Fruit fly (Drosophila melanogaster): Measurements from ENCODE around the gene Cks85A.

dm6 chr3R:8721071-8721470 is 2.8 kb upstream of the Cks85A start, which contains the start of gene CG8136:
- TF ChIP-seq CG14655 (GFP tag; optimal IDR thresholded peaks at IDR 0.05): no peak
- TF ChIP-seq EcR (GFP tag; optimal IDR thresholded peaks at IDR 0.05): no peak
- no peak for TF ChIP-seq Pif1A (GFP tag; optimal IDR thresholded peaks at IDR 0.05)
- TF ChIP-seq CG10348 (GFP tag; IDR thresholded peaks at IDR 0.05): no peak
- TF ChIP-seq gl (tag; optimal IDR thresholded peaks at IDR 0.05): no peak
- no peak for TF ChIP-seq CG8159 (tag; optimal IDR thresholded peaks at IDR 0.05)
- no peak for TF ChIP-seq CG12605 (GFP tag; IDR thresholded peaks at IDR 0.05)
- TF ChIP-seq CG8301 (tag; optimal IDR thresholded peaks at IDR 0.05): no peak
- TF ChIP-seq CG34367 (tag; optimal IDR thresholded peaks at IDR 0.05): no peak
- TF ChIP-seq rn (GFP tag; IDR thresholded peaks at IDR 0.05): no peak
- TF ChIP-seq CG32121 (GFP tag; IDR thresholded peaks at IDR 0.05): no peak
- TF ChIP-seq Pif1B (GFP tag; optimal IDR thresholded peaks at IDR 0.05): no peak
- no peak for TF ChIP-seq CG13204 (GFP tag; optimal IDR thresholded peaks at IDR 0.05)

Data from whole organism, pupa.